Worm (Caenorhabditis elegans) whole organism, L4 larva: ENCODE data around the gene kin-18.

ENCODE experiments used
- ces-1 ChIP-seq: fragments of 150-350 bp; sonication (generic microtip); optimal IDR thresholded peaks from 4 replicates; lab custom pipeline; 2014; ENCODE audit warnings: missing biosample characterization, missing genetic modification reagents, missing genetic modification characterization
- daf-12 ChIP-seq: fragments of 150-350 bp; optimal IDR thresholded peaks from 2 replicates; lab custom pipeline; 2014; ENCODE audit warnings: missing biosample characterization, missing genetic modification reagents, missing genetic modification characterization
- egl-27 ChIP-seq: sonication (generic microtip); optimal IDR thresholded peaks from 3 replicates; lab custom pipeline; 2017; ENCODE audit warnings: missing biosample characterization, missing genetic modification reagents, missing genetic modification characterization
- lin-13 ChIP-seq: fragments of 150-350 bp; optimal IDR thresholded peaks from 2 replicates; lab custom pipeline; 2014; ENCODE audit warnings: missing biosample characterization, missing genetic modification reagents, missing genetic modification characterization
- lir-3 ChIP-seq: sonication (generic microtip); optimal IDR thresholded peaks from 2 replicates; lab custom pipeline; 2016; ENCODE audit warnings: mild to moderate bottlenecking, missing genetic modification characterization, missing compliant biosample characterization
- mxl-3 ChIP-seq: fragments of 200-800 bp; sonication (Bioruptor generic); optimal IDR thresholded peaks from 2 replicates; lab custom pipeline; 2018; ENCODE audit warnings: mild to moderate bottlenecking, missing genetic modification characterization, missing compliant biosample characterization
- nhr-11 ChIP-seq: fragments of 150-350 bp; optimal IDR thresholded peaks from 2 replicates; lab custom pipeline; 2014; ENCODE audit warnings: missing biosample characterization, missing genetic modification characterization
- nhr-42 ChIP-seq: fragments of 200-800 bp; sonication (Bioruptor generic); IDR thresholded peaks from 2 replicates; pipeline ENCODE4 v1.3.6; 2022; ENCODE audit warnings: missing genetic modification characterization, missing compliant biosample characterization
- nhr-76 ChIP-seq: fragments of 150-350 bp; optimal IDR thresholded peaks from 2 replicates; lab custom pipeline; 2014; ENCODE audit warnings: missing biosample characterization, missing genetic modification characterization
- nhr-77 ChIP-seq: fragments of 150-350 bp; optimal IDR thresholded peaks from 2 replicates; lab custom pipeline; 2014; ENCODE audit warnings: missing biosample characterization, missing genetic modification characterization
- pqm-1 ChIP-seq: sonication (generic microtip); optimal IDR thresholded peaks from 2 replicates; lab custom pipeline; 2017; ENCODE audit warnings: missing biosample characterization, missing genetic modification characterization
- unc-39 ChIP-seq: sonication (generic microtip); optimal IDR thresholded peaks from 2 replicates; lab custom pipeline; 2017; ENCODE audit warnings: missing biosample characterization, missing genetic modification characterization

DNA sequence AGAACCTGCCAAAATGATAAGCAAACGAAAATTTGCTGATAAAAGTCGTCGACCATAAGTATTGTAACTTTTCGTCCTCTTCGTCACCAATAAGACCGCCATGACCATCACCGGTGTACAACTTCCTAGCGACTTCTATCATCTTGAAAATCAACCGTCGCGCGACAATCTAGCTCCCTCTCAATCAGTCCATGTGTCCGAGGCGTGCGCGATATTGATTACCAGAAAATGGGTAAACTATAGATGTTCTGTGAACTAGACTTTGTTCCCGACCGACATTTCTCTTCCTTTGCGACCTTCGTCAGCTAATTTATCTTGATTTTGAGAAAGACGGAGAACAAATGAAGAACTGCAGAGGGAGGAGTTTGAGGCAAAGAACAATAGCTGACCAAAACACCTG is 26.9 kb downstream of the kin-18 start:
- TF ChIP-seq nhr-11 (tag; lab: Kevin White, UChicago) (no peak), mxl-3 (GFP tag; lab: Kevin White, UChicago) (peak; percentile 60), nhr-77 (tag; lab: Kevin White, UChicago) (no peak), daf-12 (tag; lab: Kevin White, UChicago) (no peak), nhr-42 (GFP tag; lab: Robert Waterston, UW) (no peak), pqm-1 (tag; lab: Kevin White, UChicago) (no peak), lir-3 (tag; lab: Kevin White, UChicago) (no peak), lin-13 (GFP tag; lab: Kevin White, UChicago) (no peak), egl-27 (tag; lab: Kevin White, UChicago) (no peak), nhr-76 (tag; lab: Kevin White, UChicago) (no peak), unc-39 (no peak), ces-1 (GFP tag; lab: Kevin White, UChicago) (no peak)
